Fruit fly (Drosophila melanogaster): Measurements from ENCODE around the gene CG14443.

The CG14443 gene

dm6 chrX:6615476-6615875 lies 18.3 kb upstream of the CG14443 start (continued):
- TF ChIP-seq ftz-f1 (GFP tag; optimal IDR thresholded peaks at IDR 0.05) (no peak), maf-S (GFP tag; optimal IDR thresholded peaks at IDR 0.05) (no peak), Med (GFP tag) (peak; percentile 60), CG7357 (GFP tag; IDR thresholded peaks at IDR 0.05) (peak; percentile 65; the same call in 1 of the 3 replicates), CG11560 (tag; IDR thresholded peaks at IDR 0.05) (no peak; the same call in 2 of the 3 replicates), gce (GFP tag; IDR thresholded peaks at IDR 0.05) (no peak), vfl (GFP tag; optimal IDR thresholded peaks at IDR 0.05) (no peak), Sry-β (GFP tag; optimal IDR thresholded peaks at IDR 0.05) (no peak), YL-1 (GFP tag; optimal IDR thresholded peaks at IDR 0.05) (no peak), dysf (GFP tag; IDR thresholded peaks at IDR 0.05) (peak; percentile 58; the same call in 2 of the 3 replicates), gro (GFP tag; optimal IDR thresholded peaks at IDR 0.05) (no peak), salm (tag; optimal IDR thresholded peaks at IDR 0.05) (no peak), Drgx (GFP tag; IDR thresholded peaks at IDR 0.05) (no peak; the same call in 1 of the 2 replicates), CG3281 (GFP tag; optimal IDR thresholded peaks at IDR 0.05) (no peak), inv (GFP tag; IDR thresholded peaks at IDR 0.05; ENCODE audit: partially characterized antibody) (no peak), CG12299 (tag; optimal IDR thresholded peaks at IDR 0.05) (no peak), CG31365 (tag; optimal IDR thresholded peaks at IDR 0.05) (no peak), Atf6 (GFP tag; IDR thresholded peaks at IDR 0.05) (peak; percentile 10; the same call in 1 of the 2 replicates), CG18599 (GFP tag; optimal IDR thresholded peaks at IDR 0.05) (peak; percentile 20), Mrtf (GFP tag; IDR thresholded peaks at IDR 0.05) (peak; percentile 56; the same call in 2 of the 3 replicates), Rfx (GFP tag; IDR thresholded peaks at IDR 0.05) (0 out of 2 replicates have a peak, but pooled peaks have one; percentile 24), caup (GFP tag; optimal IDR thresholded peaks at IDR 0.05; ENCODE audit: severe bottlenecking) (no peak), lab (GFP tag; optimal IDR thresholded peaks at IDR 0.05) (peak; percentile 10), sug (tag; optimal IDR thresholded peaks at IDR 0.05) (no peak), yki (optimal IDR thresholded peaks at IDR 0.05) (no peak), CG3847 (GFP tag; IDR thresholded peaks at IDR 0.05) (0 out of 2 replicates have a peak, but pooled peaks have one; percentile 11), CG18476 (GFP tag; optimal IDR thresholded peaks at IDR 0.05) (no peak), pnt (GFP tag; optimal IDR thresholded peaks at IDR 0.05) (peak; percentile 67), Mes4 (GFP tag; optimal IDR thresholded peaks at IDR 0.05) (peak; percentile 22), CG14710 (tag; optimal IDR thresholded peaks at IDR 0.05) (peak; percentile 49), CG11696 (GFP tag; IDR thresholded peaks at IDR 0.05) (0 out of 2 replicates have a peak, but pooled peaks have one; percentile 28), CG4424 (GFP tag; optimal IDR thresholded peaks at IDR 0.05) (peak; percentile 44), CG14050 (GFP tag; IDR thresholded peaks at IDR 0.05) (no peak), Mad (GFP tag; optimal IDR thresholded peaks at IDR 0.05) (no peak), z (GFP tag; IDR thresholded peaks at IDR 0.05) (no peak), nau (GFP tag; optimal IDR thresholded peaks at IDR 0.05) (no peak), pan (optimal IDR thresholded peaks at IDR 0.05) (no peak), pan (GFP tag; optimal IDR thresholded peaks at IDR 0.05 in 1 of 2, IDR thresholded peaks at IDR 0.05 in 1 of 2) (peak in 1 of 2 experiments; percentile 77), CG8281 (tag; optimal IDR thresholded peaks at IDR 0.05) (peak; percentile 20), sim (GFP tag; IDR thresholded peaks at IDR 0.05) (no peak), Gug (GFP tag; IDR thresholded peaks at IDR 0.05) (peak; percentile 69; the same call in 2 of the 4 replicates), eve (GFP tag; optimal IDR thresholded peaks at IDR 0.05) (peak in 1 of 2 experiments; percentile 74)

dm6 chrX:6616771-6617170 lies 17.0 kb upstream of the CG14443 start:
- TF ChIP-seq grau (tag; optimal IDR thresholded peaks at IDR 0.05) (no peak), crol (GFP tag; IDR thresholded peaks at IDR 0.05) (peak; percentile 77), Atf3 (GFP tag; optimal IDR thresholded peaks at IDR 0.05) (no peak), Bteb2 (GFP tag; optimal IDR thresholded peaks at IDR 0.05) (no peak), CG10462 (GFP tag; optimal IDR thresholded peaks at IDR 0.05) (no peak), Meics (GFP tag; optimal IDR thresholded peaks at IDR 0.05) (no peak), sqz (GFP tag; optimal IDR thresholded peaks at IDR 0.05) (no peak), CG12659 (GFP tag; optimal IDR thresholded peaks at IDR 0.05) (no peak), CG33213 (GFP tag; optimal IDR thresholded peaks at IDR 0.05) (no peak), onecut (GFP tag; IDR thresholded peaks at IDR 0.05) (no peak), Dad (GFP tag; optimal IDR thresholded peaks at IDR 0.05) (no peak), vvl (GFP tag; IDR thresholded peaks at IDR 0.05) (peak; percentile 40; the same call in 1 of the 2 replicates), CG7357 (GFP tag; IDR thresholded peaks at IDR 0.05) (no peak)

Data from whole organism, embryonic.